Worm (Caenorhabditis elegans) whole organism, early embryonic: ENCODE measurements around the gene str-25.

Experiments
- B0310.2 ChIP-seq: sonication (generic microtip); optimal IDR thresholded peaks from 2 replicates; lab custom pipeline; 2016; ENCODE audit warnings: mild to moderate bottlenecking, missing genetic modification characterization, missing compliant biosample characterization
- F13C5.2 ChIP-seq: sonication (generic microtip); optimal IDR thresholded peaks from 2 replicates; lab custom pipeline; 2017; ENCODE audit warnings: mild to moderate bottlenecking, missing genetic modification characterization, inconsistent platforms, missing compliant biosample characterization
- aly-1 ChIP-seq: sonication (generic microtip); optimal IDR thresholded peaks from 2 replicates; lab custom pipeline; 2016; ENCODE audit warnings: missing genetic modification characterization, missing compliant biosample characterization
- ama-1 ChIP-seq: fragments of 150-350 bp; optimal IDR thresholded peaks from 2 replicates; lab custom pipeline; 2014
- ceh-13 ChIP-seq: fragments of 200-800 bp; sonication (Bioruptor generic); optimal IDR thresholded peaks from 2 replicates; lab custom pipeline; 2018; ENCODE audit warnings: mild to moderate bottlenecking, missing genetic modification characterization, missing compliant biosample characterization
- ceh-36 ChIP-seq: sonication (generic microtip); optimal IDR thresholded peaks from 2 replicates; lab custom pipeline; 2016; ENCODE audit warnings: missing genetic modification characterization, inconsistent platforms, missing compliant biosample characterization
- ets-7 ChIP-seq: sonication (generic microtip); optimal IDR thresholded peaks from 2 replicates; lab custom pipeline; 2016; ENCODE audit warnings: missing genotype, missing genetic modification characterization, missing compliant biosample characterization
- flt-1 ChIP-seq: fragments of 200-800 bp; sonication (Bioruptor generic); IDR thresholded peaks from 2 replicates; pipeline ENCODE4 v1.3.6; 2022; ENCODE audit warnings: missing genetic modification characterization, missing compliant biosample characterization
- hmbx-1 ChIP-seq: sonication (generic microtip); optimal IDR thresholded peaks from 2 replicates; lab custom pipeline; 2016; ENCODE audit warnings: mild to moderate bottlenecking, missing genetic modification characterization, missing compliant biosample characterization
- hmg-4 ChIP-seq: fragments of 200-800 bp; sonication (Bioruptor generic); optimal IDR thresholded peaks from 2 replicates; lab custom pipeline; 2018; ENCODE audit warnings: mild to moderate bottlenecking, missing genetic modification characterization, missing compliant biosample characterization
- hnd-1 ChIP-seq: sonication (generic microtip); optimal IDR thresholded peaks from 2 replicates; lab custom pipeline; 2016; ENCODE audit warnings: missing genetic modification characterization, missing compliant biosample characterization
- pes-1 ChIP-seq: fragments of 200-800 bp; sonication (Bioruptor generic); IDR thresholded peaks from 2 replicates; pipeline ENCODE4 v1.3.6; 2022; ENCODE audit warnings: missing genetic modification reagents, missing genetic modification characterization, missing compliant biosample characterization
- scrt-1 ChIP-seq: fragments of 200-800 bp; sonication (Bioruptor generic); IDR thresholded peaks from 2 replicates; pipeline ENCODE4 v1.3.6; 2022; ENCODE audit warnings: missing genetic modification characterization, missing compliant biosample characterization
- sea-1 ChIP-seq: fragments of 200-800 bp; sonication (Bioruptor generic); conservative IDR thresholded peaks from 2 replicates; pipeline ENCODE4 v1.3.6; 2022; ENCODE audit warnings: missing genetic modification characterization, missing compliant biosample characterization
- tbx-11 ChIP-seq: fragments of 200-800 bp; sonication (Bioruptor generic); IDR thresholded peaks from 2 replicates; pipeline ENCODE4 v1.3.6; 2022; ENCODE audit warnings: missing genetic modification characterization, missing compliant biosample characterization
- tbx-37 ChIP-seq: fragments of 200-800 bp; sonication (Bioruptor generic); conservative IDR thresholded peaks from 2 replicates; pipeline ENCODE4 v1.3.6; 2022; ENCODE audit warnings: missing genetic modification reagents, missing genetic modification characterization, missing compliant biosample characterization
- tra-4 ChIP-seq: sonication (generic microtip); optimal IDR thresholded peaks from 2 replicates; lab custom pipeline; 2017; ENCODE audit warnings: missing genetic modification characterization, missing compliant biosample characterization

str-25 gene

DNA sequence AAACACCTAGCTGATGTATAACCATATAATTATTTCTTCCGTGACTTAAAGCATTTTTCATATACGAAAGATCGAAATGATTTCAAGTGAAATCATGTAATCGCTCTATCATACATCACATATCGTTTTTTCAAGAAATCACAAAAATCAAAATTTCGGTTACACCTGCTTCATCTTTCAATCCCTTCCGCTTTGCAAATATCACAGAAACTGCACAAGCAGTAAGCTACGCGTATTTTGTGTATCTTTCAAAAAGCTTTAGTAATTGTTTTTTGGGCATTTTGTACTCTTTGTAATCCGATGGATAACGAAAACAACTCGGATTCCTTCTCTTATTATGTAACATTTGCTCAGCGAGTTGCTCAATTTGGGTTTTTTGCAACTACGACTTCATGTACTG, at the start of gene str-25:
Gene str-25, plus strand, starts transcription at position 301 of the 400 bp plus-strand sequence.
- TF ChIP-seq aly-1 (tag; lab: Kevin White, UChicago): no peak
- no peak for TF ChIP-seq scrt-1 (GFP tag; lab: Robert Waterston, UW)
- no peak for TF ChIP-seq B0310.2 (tag; lab: Kevin White, UChicago)
- no peak for TF ChIP-seq hnd-1 (tag; lab: Kevin White, UChicago)
- TF ChIP-seq hmg-4 (GFP tag; lab: Kevin White, UChicago): no peak
- TF ChIP-seq flt-1: no peak
- no peak for TF ChIP-seq hmbx-1

DNA sequence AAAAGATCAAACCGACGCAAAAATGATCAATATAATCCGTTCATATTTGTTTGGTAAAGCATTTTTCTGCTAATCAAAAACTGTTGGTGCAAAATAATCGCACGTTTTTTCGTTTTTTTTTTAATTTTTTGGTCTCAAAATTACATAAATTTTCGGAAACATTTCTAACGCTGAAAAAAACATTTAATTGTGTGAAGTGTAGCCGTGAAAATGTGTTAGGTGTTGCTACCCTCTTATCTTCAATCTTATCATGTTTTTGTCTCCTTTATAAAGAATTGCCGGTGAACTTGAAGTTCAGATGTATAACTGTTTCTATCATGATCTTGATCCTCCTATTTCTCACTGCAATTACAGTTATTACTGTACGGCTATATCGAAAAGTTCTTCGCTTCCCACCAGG, 46.5 kb upstream of the str-25 start, which contains the start of gene cyp-35D1:
Gene cyp-35D1, plus strand, starts transcription at position 301 of the 400 bp plus-strand sequence.
- TF ChIP-seq F13C5.2 (tag; lab: Kevin White, UChicago) (no peak), B0310.2 (tag; lab: Kevin White, UChicago) (no peak), tra-4 (tag; lab: Kevin White, UChicago) (no peak), hmbx-1 (no peak), pes-1 (GFP tag; lab: Robert Waterston, UW) (no peak), aly-1 (tag; lab: Kevin White, UChicago) (no peak), ets-7 (tag; lab: Kevin White, UChicago) (no peak), hnd-1 (tag; lab: Kevin White, UChicago) (no peak), ama-1 (lab: Kevin White, UChicago) (no peak), flt-1 (no peak), tbx-37 (no peak), hmg-4 (GFP tag; lab: Kevin White, UChicago) (no peak), sea-1 (GFP tag; lab: Robert Waterston, UW) (no peak), ceh-13 (no peak), tbx-11 (GFP tag; lab: Robert Waterston, UW) (no peak)

DNA sequence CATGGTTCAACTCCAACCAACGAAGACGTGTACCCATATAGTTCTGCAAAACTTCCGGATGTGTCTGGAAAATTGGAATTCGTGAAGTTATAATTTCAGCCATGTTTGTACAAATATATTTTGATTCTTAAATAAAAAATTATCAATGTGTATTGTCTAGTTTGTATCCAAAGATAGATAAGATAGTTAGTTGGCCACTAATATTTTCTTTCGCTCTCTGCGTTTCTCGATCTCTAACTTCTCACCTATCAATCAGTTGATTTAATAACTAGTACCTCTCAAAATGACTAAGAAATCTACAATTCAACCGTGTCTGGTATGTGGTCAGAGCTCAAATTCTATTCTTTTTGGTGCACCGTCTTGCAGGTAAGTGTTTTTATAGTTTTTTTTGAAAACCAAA, 44.3 kb upstream of the str-25 start, which contains the start of gene nhr-176:
Gene nhr-176, plus strand, starts transcription at position 159 of the 400 bp plus-strand sequence.
- TF ChIP-seq tra-4 (tag; lab: Kevin White, UChicago) (no peak), hnd-1 (tag; lab: Kevin White, UChicago) (no peak), hmg-4 (GFP tag; lab: Kevin White, UChicago) (no peak), tbx-11 (GFP tag; lab: Robert Waterston, UW) (no peak), aly-1 (tag; lab: Kevin White, UChicago) (no peak), scrt-1 (GFP tag; lab: Robert Waterston, UW) (no peak), tbx-37 (no peak)

DNA sequence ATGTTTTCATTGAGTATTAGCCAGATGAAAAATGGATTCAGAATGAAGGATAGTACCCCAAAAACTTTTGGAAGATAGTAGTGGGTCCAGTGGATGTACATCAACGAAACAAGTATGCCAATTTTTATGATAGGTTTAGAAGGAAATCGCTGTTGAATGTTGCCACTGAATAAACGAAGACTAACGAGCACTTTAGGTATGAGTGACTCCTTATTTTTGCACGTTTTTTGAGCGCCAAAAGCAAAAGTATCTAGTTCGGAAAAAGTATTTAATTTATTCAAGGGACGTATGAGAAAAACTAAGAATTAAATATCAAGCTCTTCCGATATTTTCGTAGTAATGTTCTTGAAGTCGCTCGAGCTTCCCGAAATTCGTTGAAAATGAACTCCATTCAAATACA, 41.6 kb upstream of the str-25 start, which contains the start of gene srj-10:
Gene srj-10, minus strand, starts transcription at position 101 of the 400 bp plus-strand sequence.
- TF ChIP-seq hnd-1 (tag; lab: Kevin White, UChicago): no peak
- no peak for TF ChIP-seq tbx-37
- no peak for TF ChIP-seq hmbx-1

DNA sequence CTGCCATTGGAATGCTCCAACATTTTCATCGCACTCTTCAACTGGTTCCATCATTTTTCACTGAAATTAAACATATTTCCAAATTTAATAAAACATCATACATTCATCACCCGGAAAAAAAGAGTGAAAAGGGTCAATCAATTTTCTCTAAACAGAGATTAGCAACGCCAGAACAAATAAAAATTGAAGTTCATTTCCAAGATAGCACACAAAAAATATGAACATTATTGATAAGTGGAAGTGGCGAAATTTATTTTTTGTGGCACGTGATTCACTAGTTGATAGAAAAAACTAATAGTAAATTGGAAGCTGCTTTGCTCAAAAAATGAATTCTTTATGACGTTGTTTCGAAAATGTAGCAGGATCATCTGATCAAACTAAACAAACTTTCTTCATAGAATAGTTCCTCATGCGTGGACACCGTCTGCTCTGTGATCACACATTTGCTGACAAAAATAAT, 40.2 kb upstream of the str-25 start, which contains the start of the genes F14H3.12 and srj-29:
Gene F14H3.12, minus strand, starts transcription at position 74 of the 460 bp plus-strand sequence.
Gene srj-29, plus strand, starts transcription at position 410 of the 460 bp plus-strand sequence.
- TF ChIP-seq hnd-1 (tag; lab: Kevin White, UChicago): no peak
- no peak for TF ChIP-seq B0310.2 (tag; lab: Kevin White, UChicago)
- TF ChIP-seq aly-1 (tag; lab: Kevin White, UChicago): no peak
- TF ChIP-seq sea-1 (GFP tag; lab: Robert Waterston, UW): no peak
- TF ChIP-seq hmg-4 (GFP tag; lab: Kevin White, UChicago): no peak
- TF ChIP-seq hmbx-1: no peak
- TF ChIP-seq tbx-11 (GFP tag; lab: Robert Waterston, UW): no peak
- no peak for TF ChIP-seq ama-1 (lab: Kevin White, UChicago)
- TF ChIP-seq flt-1: no peak
- TF ChIP-seq ceh-36: no peak
- no peak for TF ChIP-seq scrt-1 (GFP tag; lab: Robert Waterston, UW)
- TF ChIP-seq tbx-37: no peak
- no peak for TF ChIP-seq pes-1 (GFP tag; lab: Robert Waterston, UW)
- TF ChIP-seq F13C5.2 (tag; lab: Kevin White, UChicago): no peak

DNA sequence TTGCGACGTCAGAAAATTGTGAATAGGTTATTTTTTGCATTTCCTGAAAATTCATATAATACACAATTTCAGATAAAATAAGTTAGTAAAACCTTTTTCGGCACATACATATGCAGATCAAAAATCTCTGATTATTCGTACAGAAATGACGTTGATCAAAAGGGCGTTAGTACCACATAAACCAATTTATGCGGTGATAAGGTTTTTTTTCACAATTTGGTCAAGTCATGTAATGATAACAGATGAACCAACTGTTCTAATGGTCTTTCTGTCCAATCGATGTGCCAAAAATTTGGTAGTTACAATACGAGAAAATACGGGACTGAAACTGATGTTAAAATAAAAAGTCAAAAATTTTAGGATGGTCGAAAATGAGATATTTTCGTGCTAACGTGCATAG, 35.4 kb upstream of the str-25 start:
- no peak for TF ChIP-seq hnd-1 (tag; lab: Kevin White, UChicago)
- no peak for TF ChIP-seq tra-4 (tag; lab: Kevin White, UChicago)
- no peak for TF ChIP-seq tbx-37
- TF ChIP-seq ceh-36: no peak
- no peak for TF ChIP-seq ets-7 (tag; lab: Kevin White, UChicago)
- TF ChIP-seq hmg-4 (GFP tag; lab: Kevin White, UChicago): no peak
- no peak for TF ChIP-seq tbx-11 (GFP tag; lab: Robert Waterston, UW)
- TF ChIP-seq ama-1 (lab: Kevin White, UChicago): no peak
- no peak for TF ChIP-seq pes-1 (GFP tag; lab: Robert Waterston, UW)
- TF ChIP-seq F13C5.2 (tag; lab: Kevin White, UChicago): no peak
- TF ChIP-seq flt-1: no peak
- TF ChIP-seq B0310.2 (tag; lab: Kevin White, UChicago): no peak
- no peak for TF ChIP-seq ceh-13
- TF ChIP-seq sea-1 (GFP tag; lab: Robert Waterston, UW): no peak
- TF ChIP-seq hmbx-1: no peak
- TF ChIP-seq aly-1 (tag; lab: Kevin White, UChicago): no peak
- TF ChIP-seq scrt-1 (GFP tag; lab: Robert Waterston, UW): no peak

DNA sequence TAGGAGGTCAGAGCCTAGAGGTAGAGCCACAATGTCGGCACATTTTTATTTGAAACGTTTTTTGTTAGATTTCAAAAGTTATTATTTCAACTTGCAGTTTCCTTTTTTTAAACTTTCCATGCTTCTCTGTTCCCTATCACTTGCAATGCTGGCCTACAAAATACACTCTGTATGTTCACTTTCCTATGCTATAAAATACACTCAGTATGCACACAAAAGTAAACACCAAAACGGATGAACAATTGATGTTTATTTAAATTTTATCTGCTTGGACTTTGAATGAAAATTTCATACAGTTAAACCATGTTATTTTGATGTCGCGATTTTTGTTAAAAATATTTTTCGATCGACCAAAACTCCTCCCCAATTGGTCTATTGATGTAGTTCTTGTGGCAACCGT, 34.8 kb upstream of the str-25 start:
- no peak for TF ChIP-seq flt-1

DNA sequence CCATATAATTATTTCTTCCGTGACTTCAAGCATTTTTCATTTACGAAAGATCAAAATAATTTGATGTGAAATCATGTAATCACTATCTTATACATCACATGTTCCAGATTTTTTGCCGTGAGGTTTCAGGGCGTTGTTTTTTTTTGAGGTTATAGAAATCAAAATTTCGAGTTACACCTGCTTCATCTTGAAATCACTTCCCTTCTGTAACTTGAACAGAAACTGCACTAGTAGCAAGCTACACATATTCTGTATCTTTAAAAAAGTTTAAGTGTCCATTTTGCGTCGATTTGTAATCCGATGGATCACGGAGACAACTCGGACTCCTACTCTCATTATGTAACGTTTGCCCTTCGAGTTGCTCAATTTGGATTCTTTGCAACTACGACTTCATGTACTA, 24.8 kb upstream of the str-25 start, which contains the start of gene F22B8.3:
Gene F22B8.3, plus strand, starts transcription at position 301 of the 400 bp plus-strand sequence.
- TF ChIP-seq hmg-4 (GFP tag; lab: Kevin White, UChicago) (no peak), aly-1 (tag; lab: Kevin White, UChicago) (no peak), ceh-36 (no peak), hnd-1 (tag; lab: Kevin White, UChicago) (no peak), ceh-13 (no peak), B0310.2 (tag; lab: Kevin White, UChicago) (no peak), flt-1 (no peak), pes-1 (GFP tag; lab: Robert Waterston, UW) (no peak), tbx-11 (GFP tag; lab: Robert Waterston, UW) (no peak), tbx-37 (no peak), ets-7 (tag; lab: Kevin White, UChicago) (no peak), sea-1 (GFP tag; lab: Robert Waterston, UW) (no peak), hmbx-1 (no peak), scrt-1 (GFP tag; lab: Robert Waterston, UW) (no peak)
